Fruit fly (Drosophila melanogaster): ENCODE data around the gene CG16710.
A peak's percentile ranks its signal among the peaks of the same experiment; 100 is the strongest.

Gene CG16710

DNA sequence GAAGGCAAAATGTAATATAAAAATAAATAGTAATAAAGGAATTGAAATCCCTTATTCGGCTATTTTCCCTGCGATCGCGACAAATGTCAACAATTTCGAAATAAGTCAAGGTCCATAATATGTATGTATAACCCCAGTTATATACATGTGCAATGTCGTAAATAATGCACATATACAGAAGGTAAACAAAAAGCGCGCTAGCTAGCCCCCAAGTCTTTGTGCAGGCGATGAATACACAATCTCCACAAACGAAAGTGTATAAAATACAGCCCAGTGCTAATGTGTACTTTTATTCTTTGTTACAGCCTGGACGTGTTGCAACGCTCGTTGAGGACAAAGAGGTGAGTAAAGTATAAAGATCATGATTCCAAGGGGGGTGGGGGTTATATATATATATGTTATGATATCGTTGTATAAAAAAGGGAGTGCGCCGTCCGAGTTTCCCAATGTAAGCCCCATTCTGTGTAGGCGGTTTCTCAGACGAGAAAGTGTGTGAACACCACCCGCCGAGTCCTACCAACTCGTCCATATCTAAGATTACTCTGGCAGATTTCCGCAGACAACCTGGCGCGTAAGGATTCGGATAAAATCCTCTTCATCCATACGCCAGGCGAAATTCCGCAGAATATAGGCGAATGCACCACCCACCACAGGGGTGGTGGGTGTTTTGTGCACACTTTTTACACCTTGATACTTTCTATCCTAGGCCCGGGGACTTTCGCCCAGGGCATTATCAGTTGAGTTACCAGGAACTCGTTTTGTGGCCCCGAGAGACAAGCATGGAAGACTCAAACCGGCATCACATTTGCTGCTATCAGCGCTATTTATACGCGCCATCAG lies 47.5 kb downstream of the CG16710 start:
- TF ChIP-seq psq (optimal IDR thresholded peaks at IDR 0.05) (no peak), ttk (optimal IDR thresholded peaks at IDR 0.05) (no peak), h (optimal IDR thresholded peaks at IDR 0.05) (no peak), insv (optimal IDR thresholded peaks at IDR 0.05) (no peak), Sin3A (optimal IDR thresholded peaks at IDR 0.05) (no peak), Myc (optimal IDR thresholded peaks at IDR 0.05) (no peak)

DNA sequence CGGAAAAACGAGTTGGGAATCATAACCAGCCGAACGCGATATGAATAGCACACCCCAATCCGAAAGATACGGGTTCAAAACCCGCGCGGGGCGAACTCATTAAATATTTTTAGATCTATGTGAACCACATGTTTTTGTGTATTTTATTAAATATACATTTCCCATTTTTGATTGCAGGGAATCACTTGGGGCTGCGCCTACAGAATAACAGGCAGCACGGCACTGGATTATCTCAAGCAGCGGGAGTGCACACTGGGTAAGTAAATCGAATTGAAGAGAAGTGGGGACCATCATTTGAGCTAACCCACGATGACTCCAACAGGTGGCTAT lies 48.1 kb downstream of the CG16710 start:
- no peak for TF ChIP-seq Myc (optimal IDR thresholded peaks at IDR 0.05)
- no peak for TF ChIP-seq Sin3A (optimal IDR thresholded peaks at IDR 0.05)
- no peak for TF ChIP-seq psq (optimal IDR thresholded peaks at IDR 0.05)
- TF ChIP-seq ttk (optimal IDR thresholded peaks at IDR 0.05) = no peak

dm6 chr3R:23732533-23732932 lies 50.2 kb downstream of the CG16710 start:
- TF ChIP-seq h (optimal IDR thresholded peaks at IDR 0.05) (no peak), Myc (optimal IDR thresholded peaks at IDR 0.05) (no peak), insv (optimal IDR thresholded peaks at IDR 0.05) (no peak), Sin3A (optimal IDR thresholded peaks at IDR 0.05) (no peak), psq (optimal IDR thresholded peaks at IDR 0.05) (no peak), ttk (optimal IDR thresholded peaks at IDR 0.05) (no peak)

dm6 chr3R:23732990-23733512 lies 50.7 kb downstream of the CG16710 start, which contains the start of the genes Hmgcr and Rpn9:
Gene Hmgcr, plus strand, starts transcription at chr3R:23733324.
Gene Rpn9, minus strand, starts transcription at chr3R:23733462.
- TF ChIP-seq psq (optimal IDR thresholded peaks at IDR 0.05) (peak; percentile 83), insv (optimal IDR thresholded peaks at IDR 0.05) (no peak)
